Fruit fly (Drosophila melanogaster): ENCODE results near the gene eg.

- TF ChIP-seq NfI (GFP tag; optimal IDR thresholded peaks at IDR 0.05) (no peak), CG2120 (GFP tag; optimal IDR thresholded peaks at IDR 0.05) (no peak), Dbx (GFP tag; IDR thresholded peaks at IDR 0.05) (no peak)
These were observed 42.6 kb upstream of the eg start for dm6 chr3L:21765931-21766330.

Measured in whole organism, embryonic.